Worm (Caenorhabditis elegans): Measurements from ENCODE around the gene ptr-8.

DNA sequence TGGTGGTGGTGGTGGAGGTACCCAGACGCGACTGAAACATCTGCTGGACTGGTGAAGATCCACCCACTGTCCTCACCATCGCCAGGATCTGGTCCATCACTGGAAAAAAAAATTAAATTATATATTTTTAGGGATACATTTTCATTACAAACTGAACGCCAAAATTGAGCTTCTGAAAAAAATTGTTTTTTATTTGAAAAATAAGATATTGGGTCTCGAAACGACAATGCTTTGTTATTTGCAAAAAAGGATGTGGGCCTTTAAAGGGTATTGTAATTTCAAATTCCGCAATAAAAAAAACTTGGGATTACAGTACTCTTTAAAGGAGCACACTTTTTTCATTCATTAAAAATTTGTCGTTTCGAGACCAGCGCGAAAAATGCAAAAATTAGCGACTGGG is 39.2 kb upstream of the ptr-8 start, which contains the start of gene M106.2:
- no peak for TF ChIP-seq T22C8.4 (GFP tag; IDR thresholded peaks at IDR 0.05)
- TF ChIP-seq klf-2 (GFP tag; conservative IDR thresholded peaks at IDR 0.05): no peak
- TF ChIP-seq med-1 (GFP tag; optimal IDR thresholded peaks at IDR 0.05; ENCODE audit: insufficient read depth): no peak

All from whole organism, midembryonic.